Fruit fly (Drosophila melanogaster) whole organism, embryonic: ENCODE measurements around the gene CG13843.

ENCODE experiments used
- Ada2b ChIP-seq: fragments of 200-800 bp; sonication (Bioruptor generic); IDR thresholded peaks from 2 replicates; pipeline ENCODE4 v1.3.6; 2022; ENCODE audit warnings: missing biosample characterization, missing genetic modification characterization
- Aef1 ChIP-seq: fragments of 200-800 bp; sonication (Bioruptor generic); IDR thresholded peaks from 3 replicates; pipeline ENCODE4 v1.3.6; 2022; ENCODE audit warnings: missing biosample characterization, missing genetic modification characterization
- Antp ChIP-seq: fragments of 200-800 bp; sonication (Bioruptor generic); optimal IDR thresholded peaks from 3 replicates; lab custom pipeline; 2016; ENCODE audit warnings: missing biosample characterization, missing genetic modification characterization
- B-H2 ChIP-seq: fragments of 200-800 bp; sonication (Bioruptor generic); optimal IDR thresholded peaks from 2 replicates; lab custom pipeline; 2018; ENCODE audit warnings: missing biosample characterization, mild to moderate bottlenecking, missing genetic modification characterization
- BtbVII ChIP-seq: fragments of 200-800 bp; sonication (Bioruptor generic); optimal IDR thresholded peaks from 3 replicates; lab custom pipeline; 2017; ENCODE audit warnings: missing biosample characterization, mild to moderate bottlenecking, missing genetic modification characterization
- CG10979 ChIP-seq: fragments of 200-800 bp; sonication (Bioruptor generic); optimal IDR thresholded peaks from 2 replicates; lab custom pipeline; 2018; ENCODE audit warnings: missing biosample characterization, mild to moderate bottlenecking, missing genetic modification characterization, moderate library complexity
- CG12071 ChIP-seq: fragments of 200-800 bp; sonication (Bioruptor generic); optimal IDR thresholded peaks from 3 replicates; lab custom pipeline; 2018; ENCODE audit warnings: missing biosample characterization, mild to moderate bottlenecking, missing genetic modification characterization
- CG12942 ChIP-seq: fragments of 200-800 bp; sonication (Bioruptor generic); optimal IDR thresholded peaks from 3 replicates; lab custom pipeline; 2016; ENCODE audit warnings: missing biosample characterization, missing genetic modification characterization
- CG1602 ChIP-seq: fragments of 200-800 bp; sonication (Bioruptor generic); optimal IDR thresholded peaks from 3 replicates; lab custom pipeline; 2016; ENCODE audit warnings: missing biosample characterization, missing genetic modification characterization
- CG1647 ChIP-seq: fragments of 200-800 bp; sonication (Bioruptor generic); optimal IDR thresholded peaks from 3 replicates; lab custom pipeline; 2016; ENCODE audit warnings: missing biosample characterization, missing genetic modification characterization
- CG16779 ChIP-seq: fragments of 200-800 bp; sonication (Bioruptor generic); IDR thresholded peaks from 2 replicates; pipeline ENCODE4 v1.3.6; 2022; ENCODE audit warnings: missing biosample characterization, missing genetic modification characterization
- CG2116 ChIP-seq: fragments of 200-800 bp; sonication (Bioruptor generic); optimal IDR thresholded peaks from 3 replicates; lab custom pipeline; 2018; ENCODE audit warnings: missing biosample characterization, mild to moderate bottlenecking, missing genetic modification characterization
- CG2678 ChIP-seq: fragments of 200-800 bp; sonication (Bioruptor generic); optimal IDR thresholded peaks from 3 replicates; lab custom pipeline; 2019; ENCODE audit warnings: missing biosample characterization, mild to moderate bottlenecking, missing genetic modification characterization, moderate library complexity
- CG31365 ChIP-seq: fragments of 200-800 bp; sonication (Bioruptor generic); optimal IDR thresholded peaks from 2 replicates; lab custom pipeline; 2018; ENCODE audit warnings: missing biosample characterization, mild to moderate bottlenecking, missing genetic modification characterization
- CG3407 ChIP-seq: fragments of 200-800 bp; sonication (Bioruptor generic); optimal IDR thresholded peaks from 2 replicates; lab custom pipeline; 2018; ENCODE audit warnings: missing biosample characterization, mild to moderate bottlenecking, missing genetic modification characterization
- CG5953 ChIP-seq: fragments of 200-800 bp; sonication (Bioruptor generic); IDR thresholded peaks from 2 replicates; pipeline ENCODE4 v1.3.6; 2022; ENCODE audit warnings: missing biosample characterization, missing genetic modification characterization
- CG7372 ChIP-seq: fragments of 200-800 bp; sonication (Bioruptor generic); IDR thresholded peaks from 2 replicates; pipeline ENCODE4 v1.3.6; 2022; ENCODE audit warnings: missing biosample characterization, missing genetic modification characterization
- CG9727 ChIP-seq: fragments of 200-800 bp; sonication (Bioruptor generic); optimal IDR thresholded peaks from 3 replicates; lab custom pipeline; 2017; ENCODE audit warnings: missing biosample characterization, mild to moderate bottlenecking, missing genetic modification characterization
- CG9876 ChIP-seq: fragments of 200-800 bp; sonication (Bioruptor generic); optimal IDR thresholded peaks from 2 replicates; lab custom pipeline; 2016; ENCODE audit warnings: missing biosample characterization, missing genetic modification characterization
- Camta ChIP-seq: fragments of 200-800 bp; sonication (Bioruptor generic); optimal IDR thresholded peaks from 2 replicates; lab custom pipeline; 2016; ENCODE audit warnings: missing biosample characterization, missing genetic modification characterization
- D ChIP-seq, 2 experiments: fragments of 200-800 bp in 1 of 2; fragments of >200 bp in 1 of 2; sonication (Bioruptor generic) in 1 of 2; optimal IDR thresholded peaks; 2 replicates in 1 of 2; 3 replicates in 1 of 2; lab custom pipeline; 2017; ENCODE audit warnings: mild to moderate bottlenecking in 1 of 2, missing biosample characterization in 1 of 2, missing genetic modification characterization in 1 of 2, missing genetic modification reagents in 1 of 2
- Dip3 ChIP-seq: fragments of 200-800 bp; sonication (Bioruptor generic); optimal IDR thresholded peaks from 3 replicates; lab custom pipeline; 2016; ENCODE audit warnings: missing biosample characterization, missing genetic modification characterization
- ERR ChIP-seq: fragments of 200-800 bp; sonication (Bioruptor generic); optimal IDR thresholded peaks from 2 replicates; lab custom pipeline; 2016; ENCODE audit warnings: missing biosample characterization, missing genetic modification characterization
- Ets65A ChIP-seq: fragments of 200-800 bp; sonication (Bioruptor generic); peaks from one replicate; lab custom pipeline; 2016; ENCODE audit warnings: missing biosample characterization, missing genetic modification characterization
- Gsc ChIP-seq: fragments of 200-800 bp; sonication (Bioruptor generic); IDR thresholded peaks from 2 replicates; pipeline ENCODE4 v1.3.6; 2022; ENCODE audit warnings: missing biosample characterization, missing genetic modification characterization
- Gug ChIP-seq: fragments of 200-800 bp; sonication (Bioruptor generic); IDR thresholded peaks from 4 replicates; pipeline ENCODE4 v1.3.6; 2022; ENCODE audit warnings: missing biosample characterization, missing genetic modification characterization
- Hmr ChIP-seq: fragments of 200-800 bp; sonication (Bioruptor generic); optimal IDR thresholded peaks from 3 replicates; lab custom pipeline; 2017; ENCODE audit warnings: mild to moderate bottlenecking, missing biosample characterization, missing genetic modification reagents, missing genetic modification characterization
- Hr3 ChIP-seq: fragments of 200-800 bp; sonication (Bioruptor generic); optimal IDR thresholded peaks from 3 replicates; lab custom pipeline; 2016; ENCODE audit warnings: missing biosample characterization, missing genetic modification characterization
- Hsf ChIP-seq: fragments of 200-800 bp; sonication (Bioruptor generic); optimal IDR thresholded peaks from 3 replicates; lab custom pipeline; 2016; ENCODE audit warnings: missing biosample characterization, missing genetic modification characterization
- Lpt ChIP-seq: fragments of >200 bp; optimal IDR thresholded peaks from 2 replicates; lab custom pipeline; 2018; ENCODE audit warnings: missing biosample characterization, missing genetic modification characterization
- Mrtf ChIP-seq: fragments of 200-800 bp; sonication (Bioruptor generic); IDR thresholded peaks from 3 replicates; pipeline ENCODE4 v1.3.6; 2022; ENCODE audit warnings: missing biosample characterization, missing genetic modification characterization
- Pdp1 ChIP-seq, 2 experiments: fragments of 200-800 bp; sonication (Bioruptor generic); optimal IDR thresholded peaks; 3 replicates each; lab custom pipeline; 2016; ENCODE audit warnings: missing biosample characterization in 2 of 2, missing genetic modification characterization in 2 of 2, mild to moderate bottlenecking in 1 of 2, moderate library complexity in 1 of 2
- Ptx1 ChIP-seq: fragments of 200-800 bp; sonication (Bioruptor generic); IDR thresholded peaks from 2 replicates; pipeline ENCODE4 v1.3.6; 2022; ENCODE audit warnings: missing biosample characterization, missing genetic modification characterization
- Rx ChIP-seq: fragments of 200-800 bp; sonication (Bioruptor generic); IDR thresholded peaks from 2 replicates; pipeline ENCODE4 v1.3.6; 2022; ENCODE audit warnings: missing biosample characterization, missing genetic modification characterization
- Six4 ChIP-seq: fragments of 200-800 bp; sonication (Bioruptor generic); optimal IDR thresholded peaks from 2 replicates; lab custom pipeline; 2016; ENCODE audit warnings: missing biosample characterization, missing genetic modification characterization
- Sry-δ ChIP-seq: fragments of 200-800 bp; sonication (Bioruptor generic); optimal IDR thresholded peaks from 2 replicates; lab custom pipeline; 2016; ENCODE audit warnings: missing biosample characterization, missing genetic modification characterization
- TFAM ChIP-seq: fragments of 200-800 bp; sonication (Bioruptor generic); optimal IDR thresholded peaks from 2 replicates; lab custom pipeline; 2017; ENCODE audit warnings: missing biosample characterization, missing genetic modification characterization, inconsistent platforms
- ato ChIP-seq: fragments of 200-800 bp; sonication (Bioruptor generic); IDR thresholded peaks from 2 replicates; pipeline ENCODE4 v1.3.6; 2022; ENCODE audit warnings: missing biosample characterization, missing genetic modification characterization; ENCODE audit not compliant: partially characterized antibody
- cad ChIP-seq: fragments of >200 bp; optimal IDR thresholded peaks from 2 replicates; lab custom pipeline; 2017; ENCODE audit warnings: missing biosample characterization, missing genetic modification characterization
- cato ChIP-seq: fragments of 200-800 bp; sonication (Bioruptor generic); optimal IDR thresholded peaks from 2 replicates; lab custom pipeline; 2016; ENCODE audit warnings: missing biosample characterization, missing genetic modification characterization, borderline replicate concordance
- crc ChIP-seq: fragments of 200-800 bp; sonication (Bioruptor generic); optimal IDR thresholded peaks from 2 replicates; lab custom pipeline; 2016; ENCODE audit warnings: missing biosample characterization, missing genetic modification characterization
- dm ChIP-seq: fragments of 200-800 bp; sonication (Bioruptor generic); optimal IDR thresholded peaks from 3 replicates; lab custom pipeline; 2016; ENCODE audit warnings: missing biosample characterization, missing genetic modification characterization
- dmrt11E ChIP-seq: fragments of 200-800 bp; sonication (Bioruptor generic); optimal IDR thresholded peaks from 3 replicates; lab custom pipeline; 2018; ENCODE audit warnings: missing biosample characterization, mild to moderate bottlenecking, missing genetic modification characterization, moderate library complexity
- ftz-f1 ChIP-seq: fragments of 200-800 bp; sonication (Bioruptor generic); optimal IDR thresholded peaks from 2 replicates; lab custom pipeline; 2016; ENCODE audit warnings: missing biosample characterization, missing genetic modification characterization
- odd ChIP-seq: fragments of 200-800 bp; sonication (Bioruptor generic); optimal IDR thresholded peaks from 2 replicates; lab custom pipeline; 2017; ENCODE audit warnings: missing biosample characterization, mild to moderate bottlenecking, missing genetic modification characterization
- psq ChIP-seq: fragments of 200-800 bp; sonication (Bioruptor generic); optimal IDR thresholded peaks from 2 replicates; lab custom pipeline; 2017; ENCODE audit warnings: missing biosample characterization, missing genetic modification characterization
- row ChIP-seq: fragments of 200-800 bp; sonication (Bioruptor generic); IDR thresholded peaks from 3 replicates; pipeline ENCODE4 v1.3.6; 2022; ENCODE audit warnings: missing biosample characterization, missing genetic modification characterization
- sc ChIP-seq, 3 experiments: fragments of >200 bp in 2 of 3; fragments of 200-800 bp in 1 of 3; sonication (Bioruptor generic) in 1 of 3; optimal IDR thresholded peaks; 2 replicates in 2 of 3; 3 replicates in 1 of 3; lab custom pipeline; 2017; ENCODE audit warnings: mild to moderate bottlenecking in 1 of 3, missing biosample characterization in 1 of 3, missing genetic modification characterization in 1 of 3, missing genetic modification reagents in 1 of 3
- tx ChIP-seq: fragments of 200-800 bp; sonication (Bioruptor generic); optimal IDR thresholded peaks from 2 replicates; lab custom pipeline; 2016; ENCODE audit warnings: missing biosample characterization, missing genetic modification characterization
- vvl ChIP-seq: fragments of 200-800 bp; sonication (Bioruptor generic); IDR thresholded peaks from 2 replicates; pipeline ENCODE4 v1.3.6; 2022; ENCODE audit warnings: missing biosample characterization, missing genetic modification characterization

CG13843 gene

dm6 chr3R:22597344-22597954 lies 11.8 kb upstream of the CG13843 start (continued):
- TF ChIP-seq Pdp1 (GFP tag; optimal IDR thresholded peaks at IDR 0.05; lab: Kevin White, UChicago) = peak; percentile 4 to 84
- peak; percentile 72 for TF ChIP-seq Aef1 (GFP tag; lab: Robert Waterston, UW)
- no peak for TF ChIP-seq Lpt (GFP tag; lab: Kevin White, UChicago)
- peak; percentile 79 for TF ChIP-seq Antp (GFP tag; lab: Kevin White, UChicago)
- peak; percentile 77 for TF ChIP-seq CG10979
- TF ChIP-seq Ada2b = peak; percentile 79
- TF ChIP-seq CG12071 (GFP tag; lab: Kevin White, UChicago) = peak; percentile 65
- peak; percentile 2 for TF ChIP-seq CG2116 (GFP tag; lab: Kevin White, UChicago)
- peak; percentile 23 for TF ChIP-seq Hmr
- peak; percentile 60 for TF ChIP-seq tx (GFP tag; lab: Kevin White, UChicago)
- TF ChIP-seq cad = no peak
- TF ChIP-seq Ptx1 = peak; percentile 82
- 0 out of 2 replicates have a peak, but pooled peaks have one; percentile 37 for TF ChIP-seq CG7372
- TF ChIP-seq CG9727 (GFP tag; lab: Kevin White, UChicago) = peak; percentile 35
- peak; percentile 67 for TF ChIP-seq Camta
- peak; percentile 0 for TF ChIP-seq ERR (GFP tag; lab: Kevin White, UChicago)
- TF ChIP-seq ftz-f1 (GFP tag; lab: Kevin White, UChicago) = no peak
- peak; percentile 89 for TF ChIP-seq vvl (GFP tag; lab: Robert Waterston, UW)
- TF ChIP-seq dmrt11E = peak; percentile 71
- peak; percentile 10 for TF ChIP-seq CG31365 (tag; lab: Kevin White, UChicago)
- TF ChIP-seq Ets65A = peak; percentile 85
- TF ChIP-seq psq (GFP tag; lab: Kevin White, UChicago) = no peak
- TF ChIP-seq CG1602 (GFP tag; lab: Kevin White, UChicago) = peak; percentile 56
- TF ChIP-seq CG5953 (GFP tag; lab: Robert Waterston, UW) = peak; percentile 87
- TF ChIP-seq odd (GFP tag; lab: Kevin White, UChicago) = peak; percentile 66
- peak; percentile 79 for TF ChIP-seq CG2678
- no peak for TF ChIP-seq CG12942 (GFP tag; lab: Kevin White, UChicago)
- peak; percentile 65 for TF ChIP-seq Gsc (GFP tag; lab: Robert Waterston, UW)
- no peak for TF ChIP-seq sc (optimal IDR thresholded peaks at IDR 0.05; lab: Kevin White, UChicago)
- no peak for TF ChIP-seq sc (GFP tag; optimal IDR thresholded peaks at IDR 0.05; lab: Kevin White, UChicago)
- TF ChIP-seq Six4 (GFP tag; lab: Kevin White, UChicago) = peak; percentile 56
- peak; percentile 70 for TF ChIP-seq Rx (GFP tag; lab: Robert Waterston, UW)
- no peak for TF ChIP-seq B-H2
- no peak for TF ChIP-seq D (optimal IDR thresholded peaks at IDR 0.05; lab: Kevin White, UChicago)
- TF ChIP-seq D (GFP tag; optimal IDR thresholded peaks at IDR 0.05; lab: Kevin White, UChicago) = no peak
- peak; percentile 52 for TF ChIP-seq Hr3 (GFP tag; lab: Kevin White, UChicago)
- TF ChIP-seq Dip3 (GFP tag; lab: Kevin White, UChicago) = no peak
- 0 out of 3 replicates have a peak, but pooled peaks have one; percentile 9 for TF ChIP-seq Mrtf (GFP tag; lab: Robert Waterston, UW)
- peak; percentile 82 for TF ChIP-seq row (GFP tag; lab: Robert Waterston, UW)
- TF ChIP-seq ato (GFP tag; lab: Robert Waterston, UW) = no peak
- TF ChIP-seq cato (GFP tag; lab: Kevin White, UChicago) = peak; percentile 45
- TF ChIP-seq Sry-δ (GFP tag; lab: Kevin White, UChicago) = peak; percentile 29
- TF ChIP-seq CG1647 (GFP tag; lab: Kevin White, UChicago) = no peak
- peak; percentile 61 for TF ChIP-seq crc (GFP tag; lab: Kevin White, UChicago)
- peak; percentile 35 for TF ChIP-seq dm (GFP tag; lab: Kevin White, UChicago)
- TF ChIP-seq TFAM (GFP tag; lab: Kevin White, UChicago) = no peak
- no peak for TF ChIP-seq BtbVII (GFP tag; lab: Kevin White, UChicago)
- peak; percentile 70 for TF ChIP-seq Hsf
- TF ChIP-seq CG16779 (GFP tag; lab: Robert Waterston, UW) = no peak
- TF ChIP-seq CG9876 (GFP tag; lab: Kevin White, UChicago) = peak; percentile 31
- peak; percentile 70 for TF ChIP-seq CG3407
- TF ChIP-seq Gug (GFP tag; lab: Robert Waterston, UW) = peak; percentile 65; the same call in 3 of the 4 replicates
